Fruit fly (Drosophila melanogaster): Measurements from ENCODE around the gene Nha1.

Nha1 gene

dm6 chr2L:6830264-6830729 lies 39.9 kb downstream of the Nha1 start (continued):
- peak; percentile 16 for TF ChIP-seq Usf (GFP tag; optimal IDR thresholded peaks at IDR 0.05)
- TF ChIP-seq CG31441 (GFP tag; IDR thresholded peaks at IDR 0.05), result peak; percentile 65; the same call in 1 of the 2 replicates
- peak; percentile 40 for TF ChIP-seq PHDP (tag; optimal IDR thresholded peaks at IDR 0.05)
- peak; percentile 83 for TF ChIP-seq CG2712 (tag; optimal IDR thresholded peaks at IDR 0.05)
- TF ChIP-seq crc (GFP tag; optimal IDR thresholded peaks at IDR 0.05), result no peak
- TF ChIP-seq gcm (GFP tag; optimal IDR thresholded peaks at IDR 0.05), result peak; percentile 60
- peak; percentile 36 for TF ChIP-seq Chrac-16 (GFP tag; optimal IDR thresholded peaks at IDR 0.05)
- TF ChIP-seq Hmr (GFP tag; optimal IDR thresholded peaks at IDR 0.05), result peak; percentile 56
- no peak for TF ChIP-seq maf-S (GFP tag; optimal IDR thresholded peaks at IDR 0.05)
- TF ChIP-seq lilli (GFP tag; optimal IDR thresholded peaks at IDR 0.05), result peak; percentile 7
- peak; percentile 61 for TF ChIP-seq Oli (tag; optimal IDR thresholded peaks at IDR 0.05)
- peak; percentile 77 for TF ChIP-seq zfh1 (GFP tag; IDR thresholded peaks at IDR 0.05)
- TF ChIP-seq eyg (GFP tag; optimal IDR thresholded peaks at IDR 0.05), result no peak
- peak; percentile 19 for TF ChIP-seq CG9817 (tag; optimal IDR thresholded peaks at IDR 0.05)
- peak; percentile 85 for TF ChIP-seq CG10979 (tag; optimal IDR thresholded peaks at IDR 0.05)
- no peak for TF ChIP-seq CG3838 (GFP tag; optimal IDR thresholded peaks at IDR 0.05)
- TF ChIP-seq Med (GFP tag), result peak; percentile 70
- peak; percentile 58 for TF ChIP-seq CG10209 (GFP tag; optimal IDR thresholded peaks at IDR 0.05)
- TF ChIP-seq Trl (optimal IDR thresholded peaks at IDR 0.05), result no peak
- peak; percentile 11 for TF ChIP-seq Trl (GFP tag; optimal IDR thresholded peaks at IDR 0.05)
- TF ChIP-seq chif (GFP tag; optimal IDR thresholded peaks at IDR 0.05), result peak in 1 of 2 experiments; percentile 9
- TF ChIP-seq Awh (GFP tag; IDR thresholded peaks at IDR 0.05), result no peak
- TF ChIP-seq CG17361 (GFP tag; IDR thresholded peaks at IDR 0.05), result peak; percentile 86
- peak; percentile 62 for TF ChIP-seq lab (GFP tag; optimal IDR thresholded peaks at IDR 0.05)
- peak; percentile 80 for TF ChIP-seq CG17829 (tag; optimal IDR thresholded peaks at IDR 0.05)
- TF ChIP-seq CG17385 (GFP tag; optimal IDR thresholded peaks at IDR 0.05), result peak; percentile 45
- peak; percentile 37 for TF ChIP-seq Nf-YB (GFP tag; optimal IDR thresholded peaks at IDR 0.05)
- peak; percentile 77 for TF ChIP-seq gem (tag; optimal IDR thresholded peaks at IDR 0.05)
- peak; percentile 24; the same call in 1 of the 2 replicates for TF ChIP-seq lmd (GFP tag; IDR thresholded peaks at IDR 0.05)
- TF ChIP-seq nerfin-1 (tag; optimal IDR thresholded peaks at IDR 0.05), result peak; percentile 12
- 0 out of 2 replicates have a peak, but pooled peaks have one; percentile 36 for TF ChIP-seq Rfx (GFP tag; IDR thresholded peaks at IDR 0.05)
- no peak for TF ChIP-seq D19B (GFP tag; optimal IDR thresholded peaks at IDR 0.05)
- no peak for TF ChIP-seq corto (GFP tag; optimal IDR thresholded peaks at IDR 0.05)
- no peak for TF ChIP-seq chinmo (GFP tag; IDR thresholded peaks at IDR 0.05; ENCODE audit: partially characterized antibody)
- no peak for TF ChIP-seq h (optimal IDR thresholded peaks at IDR 0.05)
- TF ChIP-seq CG10462 (GFP tag; optimal IDR thresholded peaks at IDR 0.05), result peak; percentile 17
- TF ChIP-seq Xrp1 (GFP tag; IDR thresholded peaks at IDR 0.05), result peak; percentile 81
- TF ChIP-seq CG4820 (GFP tag; optimal IDR thresholded peaks at IDR 0.05), result peak; percentile 6
- TF ChIP-seq Ssrp (tag; optimal IDR thresholded peaks at IDR 0.05), result peak; percentile 64
- no peak for TF ChIP-seq CG11398 (GFP tag; optimal IDR thresholded peaks at IDR 0.05)
- peak in 1 of 2 experiments; percentile 34 for TF ChIP-seq Hr78 (GFP tag; optimal IDR thresholded peaks at IDR 0.05)
- no peak for TF ChIP-seq Bdp1 (GFP tag; optimal IDR thresholded peaks at IDR 0.05)
- TF ChIP-seq CG18599 (GFP tag; optimal IDR thresholded peaks at IDR 0.05), result peak; percentile 64
- TF ChIP-seq CG10543 (GFP tag; optimal IDR thresholded peaks at IDR 0.05), result peak; percentile 17
- peak; percentile 77 for TF ChIP-seq az2 (GFP tag; optimal IDR thresholded peaks at IDR 0.05)
- TF ChIP-seq CoRest (tag; optimal IDR thresholded peaks at IDR 0.05), result peak; percentile 69
- TF ChIP-seq twi (tag; optimal IDR thresholded peaks at IDR 0.05), result peak; percentile 74
- TF ChIP-seq CG9727 (GFP tag; optimal IDR thresholded peaks at IDR 0.05), result peak; percentile 89
- peak; percentile 49 for TF ChIP-seq tio (GFP tag; optimal IDR thresholded peaks at IDR 0.05)
- TF ChIP-seq Meics (GFP tag; optimal IDR thresholded peaks at IDR 0.05), result peak; percentile 62
- no peak for TF ChIP-seq Mad (GFP tag; optimal IDR thresholded peaks at IDR 0.05)
